Worm (Caenorhabditis elegans) whole organism, L1 larva: ENCODE measurements around the gene W06G6.17.

Experiments used
- ceh-63 ChIP-seq: fragments of 200-800 bp; sonication (Bioruptor generic); optimal IDR thresholded peaks from 2 replicates; lab custom pipeline; 2018; ENCODE audit warnings: mild to moderate bottlenecking, missing genetic modification characterization, missing compliant biosample characterization
- dsc-1 ChIP-seq: sonication (generic microtip); optimal IDR thresholded peaks from 2 replicates; lab custom pipeline; 2016; ENCODE audit warnings: mild to moderate bottlenecking, missing genetic modification characterization, missing compliant biosample characterization
- egl-27 ChIP-seq, 2 experiments: fragments of 150-350 bp in 1 of 2; sonication (generic microtip); optimal IDR thresholded peaks; 3 replicates each; lab custom pipeline; 2017 to 2018; ENCODE audit warnings: missing biosample characterization in 2 of 2, missing genetic modification characterization in 2 of 2, missing genetic modification reagents in 2 of 2
- hpl-2 ChIP-seq: fragments of 150-350 bp; optimal IDR thresholded peaks from 2 replicates; lab custom pipeline; 2014; ENCODE audit warnings: missing biosample characterization, missing genetic modification reagents, missing genetic modification characterization
- nhr-12 ChIP-seq: sonication (generic microtip); optimal IDR thresholded peaks from 2 replicates; lab custom pipeline; 2017; ENCODE audit warnings: missing biosample characterization, missing genetic modification characterization
- rnt-1 ChIP-seq: sonication (generic microtip); optimal IDR thresholded peaks from 2 replicates; lab custom pipeline; 2016; ENCODE audit warnings: mild to moderate bottlenecking, missing genetic modification characterization, moderate library complexity, missing compliant biosample characterization
- snu-23 ChIP-seq: sonication (generic microtip); optimal IDR thresholded peaks from 2 replicates; lab custom pipeline; 2016; ENCODE audit warnings: missing genetic modification characterization, missing compliant biosample characterization
- unc-62 ChIP-seq: fragments of 150-350 bp; optimal IDR thresholded peaks from 2 replicates; lab custom pipeline; 2014; ENCODE audit warnings: missing biosample characterization, missing genetic modification reagents, missing genetic modification characterization
- zag-1 ChIP-seq: fragments of 150-350 bp; optimal IDR thresholded peaks from 2 replicates; lab custom pipeline; 2014; ENCODE audit warnings: missing biosample characterization, missing genetic modification characterization
- ztf-11 ChIP-seq, 2 experiments: sonication (generic microtip); optimal IDR thresholded peaks; 2 replicates each; lab custom pipeline; 2016 to 2017; ENCODE audit warnings: missing genetic modification characterization in 2 of 2, missing biosample characterization in 1 of 2, missing compliant biosample characterization in 1 of 2

ce11 chrV:16606313-16606712 is 38.7 kb downstream of the W06G6.17 start, which contains the start of gene Y32B12C.1:
- no peak for TF ChIP-seq unc-62
- TF ChIP-seq snu-23 (GFP tag; lab: Kevin White, UChicago), result no peak
- no peak for TF ChIP-seq rnt-1 (tag; lab: Kevin White, UChicago)
- TF ChIP-seq nhr-12 (tag; lab: Kevin White, UChicago), result no peak
- TF ChIP-seq hpl-2 (GFP tag; lab: Kevin White, UChicago), result no peak
- TF ChIP-seq egl-27 (tag; optimal IDR thresholded peaks at IDR 0.05; lab: Kevin White, UChicago), result no peak
- TF ChIP-seq ceh-63, result no peak
- TF ChIP-seq ztf-11 (tag; optimal IDR thresholded peaks at IDR 0.05; lab: Kevin White, UChicago), result no peak
- no peak for TF ChIP-seq zag-1 (tag; lab: Kevin White, UChicago)
- TF ChIP-seq dsc-1 (tag; lab: Kevin White, UChicago), result no peak
